Worm (Caenorhabditis elegans) whole organism, L1 larva: ENCODE measurements around the gene dro-1.

Experiments
- Y116A8C.19 ChIP-seq: sonication (generic microtip); optimal IDR thresholded peaks from 2 replicates; lab custom pipeline; 2016; ENCODE audit warnings: missing compliant biosample characterization, missing genetic modification characterization, borderline replicate concordance
- alr-1 ChIP-seq: fragments of 200-800 bp; sonication (Bioruptor generic); optimal IDR thresholded peaks from 2 replicates; lab custom pipeline; 2018; ENCODE audit warnings: borderline replicate concordance, mild to moderate bottlenecking, missing genetic modification characterization, missing compliant biosample characterization
- aly-2 ChIP-seq: fragments of 150-350 bp; optimal IDR thresholded peaks from 2 replicates; lab custom pipeline; 2014; ENCODE audit warnings: missing biosample characterization, missing genetic modification characterization
- blmp-1 ChIP-seq: fragments of 150-350 bp; optimal IDR thresholded peaks from 2 replicates; lab custom pipeline; 2014; ENCODE audit warnings: missing biosample characterization, missing genetic modification characterization
- ceh-82 ChIP-seq, 3 experiments: fragments of 150-350 bp in 1 of 3; sonication (generic microtip) in 2 of 3; optimal IDR thresholded peaks; 2 replicates each; lab custom pipeline; 2014 to 2017; ENCODE audit warnings: missing biosample characterization in 3 of 3, missing genetic modification characterization in 3 of 3
- ceh-90 ChIP-seq: sonication (generic microtip); optimal IDR thresholded peaks from 2 replicates; lab custom pipeline; 2016; ENCODE audit warnings: missing genetic modification characterization, missing compliant biosample characterization
- ces-1 ChIP-seq: fragments of 150-350 bp; optimal IDR thresholded peaks from 2 replicates; lab custom pipeline; 2014; ENCODE audit warnings: missing biosample characterization, missing genetic modification reagents, missing genetic modification characterization
- dpl-1 ChIP-seq, 3 experiments: fragments of 150-350 bp in 2 of 3; sonication (generic microtip) in 1 of 3; optimal IDR thresholded peaks; 2 replicates each; lab custom pipeline; 2014 to 2017; ENCODE audit warnings: missing biosample characterization in 3 of 3, missing genetic modification characterization in 3 of 3, missing genetic modification reagents in 3 of 3
- dsc-1 ChIP-seq: sonication (generic microtip); optimal IDR thresholded peaks from 2 replicates; lab custom pipeline; 2016; ENCODE audit warnings: mild to moderate bottlenecking, missing genetic modification characterization, missing compliant biosample characterization
- efl-1 ChIP-seq, 4 experiments: fragments of 150-350 bp; optimal IDR thresholded peaks in 3 of 4; peaks in 1 of 4; 1 replicate in 1 of 4; 2 replicates in 3 of 4; lab custom pipeline; 2014; ENCODE audit warnings: missing biosample characterization in 2 of 4, missing genetic modification characterization in 2 of 4, missing genetic modification reagents in 2 of 4
- egl-13 ChIP-seq: sonication (generic microtip); optimal IDR thresholded peaks from 2 replicates; lab custom pipeline; 2016; ENCODE audit warnings: missing genotype, missing genetic modification reagents, missing genetic modification characterization, missing compliant biosample characterization
- elt-2 ChIP-seq: sonication (generic microtip); optimal IDR thresholded peaks from 2 replicates; lab custom pipeline; 2016; ENCODE audit warnings: missing genetic modification characterization, mild to moderate bottlenecking, inconsistent platforms, missing compliant biosample characterization, missing genetic modification reagents
- elt-3 ChIP-seq, 6 experiments: fragments of 150-350 bp in 1 of 6; sonication (generic microtip); optimal IDR thresholded peaks; 2 replicates each; lab custom pipeline; 2017 to 2018; ENCODE audit warnings: missing biosample characterization in 6 of 6, missing genetic modification characterization in 6 of 6, inconsistent platforms in 1 of 6
- fkh-10 ChIP-seq: sonication (generic microtip); optimal IDR thresholded peaks from 2 replicates; lab custom pipeline; 2017; ENCODE audit warnings: missing biosample characterization, missing genetic modification reagents, missing genetic modification characterization
- fkh-8 ChIP-seq: sonication (generic microtip); optimal IDR thresholded peaks from 2 replicates; lab custom pipeline; 2016; ENCODE audit warnings: mild to moderate bottlenecking, missing genetic modification characterization, missing compliant biosample characterization
- grh-1 ChIP-seq: fragments of 200-800 bp; sonication (Bioruptor generic); IDR thresholded peaks from 2 replicates; pipeline ENCODE4 v1.3.6; 2022; ENCODE audit warnings: missing genetic modification reagents, missing genetic modification characterization, missing compliant biosample characterization
- hlh-17 ChIP-seq: fragments of 200-800 bp; sonication (Bioruptor generic); optimal IDR thresholded peaks from 2 replicates; lab custom pipeline; 2018; ENCODE audit warnings: missing genetic modification characterization, mild to moderate bottlenecking, missing compliant biosample characterization, moderate library complexity, borderline replicate concordance
- irx-1 ChIP-seq: sonication (generic microtip); optimal IDR thresholded peaks from 2 replicates; lab custom pipeline; 2016; ENCODE audit warnings: missing genetic modification characterization, missing compliant biosample characterization
- lin-13 ChIP-seq: fragments of 150-350 bp; optimal IDR thresholded peaks from 2 replicates; lab custom pipeline; 2014; ENCODE audit warnings: missing biosample characterization, missing genetic modification reagents, missing genetic modification characterization
- lin-15B ChIP-seq: fragments of 150-350 bp; sonication (generic microtip); optimal IDR thresholded peaks from 3 replicates; lab custom pipeline; 2014; ENCODE audit warnings: missing biosample characterization, missing genetic modification characterization
- lir-3 ChIP-seq: sonication (generic microtip); optimal IDR thresholded peaks from 2 replicates; lab custom pipeline; 2016; ENCODE audit warnings: mild to moderate bottlenecking, missing genetic modification characterization, moderate library complexity, missing compliant biosample characterization; ENCODE audit not compliant: poor library complexity
- lsy-2 ChIP-seq, 2 experiments: fragments of 150-350 bp; optimal IDR thresholded peaks; 2 replicates each; lab custom pipeline; 2014; ENCODE audit warnings: missing biosample characterization in 2 of 2, missing genetic modification characterization in 2 of 2
- mdl-1 ChIP-seq, 2 experiments: fragments of 150-350 bp; optimal IDR thresholded peaks; 2 replicates each; lab custom pipeline; 2014 to 2017; ENCODE audit warnings: missing biosample characterization in 2 of 2, missing genetic modification characterization in 2 of 2, inconsistent platforms in 1 of 2
- mep-1 ChIP-seq: fragments of 150-350 bp; optimal IDR thresholded peaks from 2 replicates; lab custom pipeline; 2014; ENCODE audit warnings: missing biosample characterization, missing genetic modification characterization
- nhr-12 ChIP-seq: sonication (generic microtip); optimal IDR thresholded peaks from 2 replicates; lab custom pipeline; 2017; ENCODE audit warnings: missing biosample characterization, missing genetic modification characterization
- nhr-19 ChIP-seq: fragments of 200-800 bp; sonication (Bioruptor generic); conservative IDR thresholded peaks from 2 replicates; pipeline ENCODE4 v1.3.6; 2022; ENCODE audit warnings: missing genetic modification characterization, missing compliant biosample characterization
- nhr-28 ChIP-seq: fragments of 150-350 bp; optimal IDR thresholded peaks from 2 replicates; lab custom pipeline; 2014; ENCODE audit warnings: missing biosample characterization, missing genetic modification characterization
- nhr-47 ChIP-seq: sonication (generic microtip); optimal IDR thresholded peaks from 2 replicates; lab custom pipeline; 2016; ENCODE audit warnings: mild to moderate bottlenecking, missing genetic modification characterization, moderate library complexity, missing compliant biosample characterization
- nhr-71 ChIP-seq: sonication (generic microtip); optimal IDR thresholded peaks from 2 replicates; lab custom pipeline; 2016; ENCODE audit warnings: mild to moderate bottlenecking, missing genetic modification characterization, moderate library complexity, missing compliant biosample characterization
- nhr-77 ChIP-seq: fragments of 150-350 bp; optimal IDR thresholded peaks from 2 replicates; lab custom pipeline; 2014; ENCODE audit warnings: missing biosample characterization, missing genetic modification characterization
- nhr-85 ChIP-seq: sonication (generic microtip); peaks from one replicate; lab custom pipeline; 2016; ENCODE audit warnings: missing genetic modification characterization, inconsistent platforms, missing compliant biosample characterization
- nhr-90 ChIP-seq: sonication (generic microtip); optimal IDR thresholded peaks from 2 replicates; lab custom pipeline; 2016; ENCODE audit warnings: mild to moderate bottlenecking, missing genetic modification characterization, missing compliant biosample characterization; ENCODE audit not compliant: poor library complexity
- pag-3 ChIP-seq: sonication (generic microtip); optimal IDR thresholded peaks from 2 replicates; lab custom pipeline; 2017; ENCODE audit warnings: missing genetic modification characterization, mild to moderate bottlenecking, missing compliant biosample characterization, antibody characterized with exemption, borderline replicate concordance; ENCODE audit not compliant: insufficient read depth
- skn-1 ChIP-seq: fragments of 150-350 bp; optimal IDR thresholded peaks from 2 replicates; lab custom pipeline; 2014; ENCODE audit warnings: missing biosample characterization, missing genetic modification characterization
- snu-23 ChIP-seq: sonication (generic microtip); optimal IDR thresholded peaks from 2 replicates; lab custom pipeline; 2016; ENCODE audit warnings: missing genetic modification characterization, missing compliant biosample characterization
- sox-4 ChIP-seq: sonication (generic microtip); optimal IDR thresholded peaks from 2 replicates; lab custom pipeline; 2016; ENCODE audit warnings: missing genetic modification characterization, missing compliant biosample characterization
- sup-37 ChIP-seq: fragments of 200-800 bp; sonication (Bioruptor generic); optimal IDR thresholded peaks from 2 replicates; lab custom pipeline; 2018; ENCODE audit warnings: mild to moderate bottlenecking, missing genetic modification characterization, missing compliant biosample characterization
- swsn-7 ChIP-seq: sonication (generic microtip); optimal IDR thresholded peaks from 2 replicates; lab custom pipeline; 2016; ENCODE audit warnings: missing genetic modification characterization, missing compliant biosample characterization
- tbx-2 ChIP-seq: sonication (generic microtip); optimal IDR thresholded peaks from 2 replicates; lab custom pipeline; 2016; ENCODE audit warnings: missing genetic modification characterization, missing compliant biosample characterization
- unc-130 ChIP-seq: fragments of 150-350 bp; optimal IDR thresholded peaks from 2 replicates; lab custom pipeline; 2017; ENCODE audit warnings: missing biosample characterization, missing genetic modification characterization, inconsistent platforms
- unc-30 ChIP-seq: sonication (generic microtip); optimal IDR thresholded peaks from 2 replicates; lab custom pipeline; 2017; ENCODE audit warnings: missing biosample characterization, missing genetic modification characterization
- unc-86 ChIP-seq: sonication (generic microtip); optimal IDR thresholded peaks from 2 replicates; lab custom pipeline; 2016; ENCODE audit warnings: missing genetic modification characterization, missing compliant biosample characterization
- xbp-1 ChIP-seq: sonication (generic microtip); optimal IDR thresholded peaks from 2 replicates; lab custom pipeline; 2016; ENCODE audit warnings: missing genetic modification characterization, missing compliant biosample characterization

dro-1 gene

ce11 chrIII:13359847-13360246, 17.4 kb downstream of the dro-1 start (continued):
- TF ChIP-seq irx-1 (tag; lab: Kevin White, UChicago) (no peak), egl-13 (tag; lab: Kevin White, UChicago) (no peak), lin-15B (tag; lab: Kevin White, UChicago) (peak; percentile 4), dpl-1 (GFP tag; optimal IDR thresholded peaks at IDR 0.05; lab: Kevin White, UChicago) (peak in 2 of 3 experiments; percentile 34 to 60), nhr-28 (tag; lab: Kevin White, UChicago) (no peak), fkh-10 (GFP tag; lab: Kevin White, UChicago) (no peak), alr-1 (tag; lab: Kevin White, UChicago) (no peak), sox-4 (no peak), pag-3 (no peak), unc-30 (tag; lab: Kevin White, UChicago) (no peak), nhr-90 (no peak), nhr-71 (tag; lab: Kevin White, UChicago) (peak; percentile 48), nhr-85 (tag; lab: Kevin White, UChicago) (peak; percentile 59), elt-3 (tag; optimal IDR thresholded peaks at IDR 0.05; lab: Kevin White, UChicago) (no peak), sup-37 (GFP tag; lab: Kevin White, UChicago) (no peak)

- TF ChIP-seq fkh-8: peak; percentile 0
- TF ChIP-seq lir-3 (tag; lab: Kevin White, UChicago): no peak
Observed at ce11 chrIII:13370980-13371379, 28.5 kb downstream of the dro-1 start, which contains the start of gene T03F6.9. Gene T03F6.9 (minus strand): TSS chrIII:13371080.

- TF ChIP-seq nhr-71 (tag; lab: Kevin White, UChicago): peak; percentile 11
- TF ChIP-seq grh-1 (GFP tag; lab: Robert Waterston, UW): no peak
- peak; percentile 68 for TF ChIP-seq ces-1 (GFP tag; lab: Kevin White, UChicago)
- TF ChIP-seq elt-2 (tag; lab: Kevin White, UChicago): no peak
- TF ChIP-seq, all 84 proteins: peak for 2
Observed at ce11 chrIII:13376304-13376760, 33.8 kb downstream of the dro-1 start, which contains the start of gene lis-1. Gene lis-1 (minus strand): TSS chrIII:13376710.

- no peak for TF ChIP-seq hlh-17
- peak; percentile 8 for TF ChIP-seq nhr-77
- no peak for TF ChIP-seq ceh-90 (tag; lab: Kevin White, UChicago)
- TF ChIP-seq mep-1 (tag; lab: Kevin White, UChicago): peak; percentile 27
- TF ChIP-seq elt-2 (tag; lab: Kevin White, UChicago): peak; percentile 70
- no peak for TF ChIP-seq sup-37 (GFP tag; lab: Kevin White, UChicago)
- TF ChIP-seq efl-1 (optimal IDR thresholded peaks at IDR 0.05; lab: Kevin White, UChicago): peak; percentile 20 to 47
- TF ChIP-seq efl-1 (GFP tag; optimal IDR thresholded peaks at IDR 0.05 in 1 of 2; lab: Kevin White, UChicago): peak; percentile 21 to 93
- TF ChIP-seq lsy-2 (tag; optimal IDR thresholded peaks at IDR 0.05; lab: Kevin White, UChicago): peak; percentile 38 to 63
- TF ChIP-seq snu-23 (GFP tag; lab: Kevin White, UChicago): peak; percentile 77
- peak in 1 of 3 experiments; percentile 63 for TF ChIP-seq ceh-82 (tag; optimal IDR thresholded peaks at IDR 0.05; lab: Kevin White, UChicago)
- peak in 1 of 2 experiments; percentile 44 for TF ChIP-seq mdl-1 (tag; optimal IDR thresholded peaks at IDR 0.05; lab: Kevin White, UChicago)
- peak; percentile 52 for TF ChIP-seq xbp-1 (tag; lab: Kevin White, UChicago)
- TF ChIP-seq nhr-47 (tag; lab: Kevin White, UChicago): peak; percentile 31
- no peak for TF ChIP-seq lin-15B (tag; lab: Kevin White, UChicago)
- TF ChIP-seq dsc-1 (tag; lab: Kevin White, UChicago): peak; percentile 32
- TF ChIP-seq elt-3 (tag; optimal IDR thresholded peaks at IDR 0.05; lab: Kevin White, UChicago): no peak
- peak; percentile 66 for TF ChIP-seq skn-1 (tag; lab: Kevin White, UChicago)
- TF ChIP-seq nhr-19 (GFP tag; lab: Robert Waterston, UW): no peak
- no peak for TF ChIP-seq lin-13 (GFP tag; lab: Kevin White, UChicago)
- TF ChIP-seq aly-2: no peak
- peak; percentile 33 for TF ChIP-seq tbx-2 (tag; lab: Kevin White, UChicago)
- TF ChIP-seq nhr-12: no peak
- TF ChIP-seq Y116A8C.19: no peak
- peak; percentile 13 for TF ChIP-seq irx-1 (tag; lab: Kevin White, UChicago)
- TF ChIP-seq nhr-85 (tag; lab: Kevin White, UChicago): peak; percentile 64
- no peak for TF ChIP-seq blmp-1 (tag; lab: Kevin White, UChicago)
- peak; percentile 45 for TF ChIP-seq nhr-90
- TF ChIP-seq unc-86: peak; percentile 33
- TF ChIP-seq dpl-1 (GFP tag; optimal IDR thresholded peaks at IDR 0.05; lab: Kevin White, UChicago): peak in 2 of 3 experiments; percentile 16 to 30
- no peak for TF ChIP-seq unc-30 (tag; lab: Kevin White, UChicago)
- no peak for TF ChIP-seq unc-130 (tag; lab: Kevin White, UChicago)
- no peak for TF ChIP-seq grh-1 (GFP tag; lab: Robert Waterston, UW)
- TF ChIP-seq swsn-7 (tag; lab: Kevin White, UChicago): peak; percentile 55
Observed at ce11 chrIII:13377249-13377648, 34.8 kb downstream of the dro-1 start.
